Worm (Caenorhabditis elegans) whole organism, L4/young adult: Measurements from ENCODE around the gene C17F4.12.

Experiments used
- W03F9.2 ChIP-seq: fragments of 150-350 bp; optimal IDR thresholded peaks from 2 replicates; lab custom pipeline; 2014; ENCODE audit warnings: missing biosample characterization, missing genetic modification characterization
- him-1 ChIP-seq: sonication (generic microtip); optimal IDR thresholded peaks from 2 replicates; lab custom pipeline; 2016; ENCODE audit warnings: missing genotype, missing genetic modification reagents, missing genetic modification characterization, missing compliant biosample characterization

DNA sequence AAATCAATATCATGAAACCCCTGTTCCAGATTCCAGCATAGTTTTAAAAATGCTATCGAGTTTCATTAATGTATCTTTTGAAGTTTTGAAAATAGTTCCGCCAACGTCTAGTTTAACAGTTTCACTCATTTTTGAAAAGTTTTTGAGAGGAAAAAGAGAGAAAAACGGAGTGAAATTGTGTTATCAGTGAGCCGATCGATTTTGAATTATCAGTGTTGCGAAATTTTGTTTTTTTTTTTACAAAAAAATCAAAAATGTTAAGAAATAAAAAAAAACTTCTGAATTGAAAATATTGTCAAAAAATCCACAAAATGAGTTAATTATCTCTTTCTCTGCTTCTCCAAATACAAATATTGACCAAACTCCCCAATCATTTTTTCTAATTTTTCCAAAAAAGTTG, 21.3 kb downstream of the C17F4.12 start, which contains the start of gene ZC239.13:
- TF ChIP-seq W03F9.2 (tag; lab: Kevin White, UChicago): no peak
- no peak for TF ChIP-seq him-1 (tag; lab: Kevin White, UChicago)
